Worm (Caenorhabditis elegans): ENCODE results near the gene chil-22.

- TF ChIP-seq ama-1 (optimal IDR thresholded peaks at IDR 0.05) (no peak), ama-1 (GFP tag; optimal IDR thresholded peaks at IDR 0.05) (no peak), snpc-1.3 (tag; optimal IDR thresholded peaks at IDR 0.05; ENCODE audit: insufficient read depth) (no peak), hrde-1 (tag; optimal IDR thresholded peaks at IDR 0.05; ENCODE audit: borderline replicate concordance) (no peak), F37B4.10 (GFP tag; IDR thresholded peaks at IDR 0.05) (no peak), aptf-2 (GFP tag; conservative IDR thresholded peaks at IDR 0.05) (no peak), Y53F4B.3 (GFP tag; IDR thresholded peaks at IDR 0.05) (no peak), ztf-25 (GFP tag; IDR thresholded peaks at IDR 0.05) (no peak)
These were observed 24.6 kb upstream of the chil-22 start for ce11 chrII:9490589-9490988.
